Fruit fly (Drosophila melanogaster): ENCODE data around the gene CG4572.
A peak's percentile ranks its signal among the peaks of the same experiment; 100 is the strongest.

CG4572 gene

DNA sequence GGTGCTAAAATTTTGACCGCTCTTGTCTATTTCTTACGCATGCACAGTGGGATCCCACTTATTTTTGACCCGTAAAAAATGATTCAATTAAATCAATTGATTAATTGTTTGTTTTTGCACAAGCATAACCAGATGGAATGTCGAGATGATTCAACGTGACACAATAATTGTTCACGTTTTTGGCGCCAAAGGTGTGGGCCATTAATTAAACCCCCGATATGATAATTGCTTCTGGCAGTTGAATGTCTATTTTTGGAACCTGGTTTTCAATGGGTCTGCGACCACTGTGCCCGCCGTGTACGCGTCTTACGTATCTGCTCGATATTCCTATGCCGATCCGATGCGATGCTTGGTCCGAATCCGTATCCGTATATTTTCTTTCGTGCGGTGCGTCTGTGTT is 27.9 kb upstream of the CG4572 start (continued):
- peak; percentile 3 for TF ChIP-seq Bteb2 (GFP tag; optimal IDR thresholded peaks at IDR 0.05)
- 0 out of 4 replicates have a peak, but pooled peaks have one; percentile 20 for TF ChIP-seq Dll (GFP tag; IDR thresholded peaks at IDR 0.05; ENCODE audit: partially characterized antibody)
- TF ChIP-seq Myb (GFP tag; optimal IDR thresholded peaks at IDR 0.05) = peak; percentile 49
- peak; percentile 71 for TF ChIP-seq E2f1 (GFP tag; IDR thresholded peaks at IDR 0.05)
- no peak for TF ChIP-seq sqz (GFP tag; optimal IDR thresholded peaks at IDR 0.05)
- TF ChIP-seq CG6175 (GFP tag; IDR thresholded peaks at IDR 0.05) = peak; percentile 11; the same call in 1 of the 3 replicates
- no peak for TF ChIP-seq Hmx (GFP tag; optimal IDR thresholded peaks at IDR 0.05)
- TF ChIP-seq pnt (GFP tag; optimal IDR thresholded peaks at IDR 0.05) = peak; percentile 69
- TF ChIP-seq org-1 (GFP tag; optimal IDR thresholded peaks at IDR 0.05) = peak; percentile 69
- peak; percentile 49 for TF ChIP-seq CG18476 (GFP tag; optimal IDR thresholded peaks at IDR 0.05)
- TF ChIP-seq CG17612 (GFP tag; IDR thresholded peaks at IDR 0.05) = 0 out of 2 replicates have a peak, but pooled peaks have one; percentile 51
- TF ChIP-seq CG10147 (GFP tag; optimal IDR thresholded peaks at IDR 0.05) = peak; percentile 63
- TF ChIP-seq da (GFP tag; optimal IDR thresholded peaks at IDR 0.05) = no peak
- TF ChIP-seq CG12071 (GFP tag; optimal IDR thresholded peaks at IDR 0.05) = peak; percentile 78
- TF ChIP-seq CG10321 (GFP tag; IDR thresholded peaks at IDR 0.05) = no peak
- peak; percentile 59 for TF ChIP-seq CG10209 (GFP tag; optimal IDR thresholded peaks at IDR 0.05)
- no peak for TF ChIP-seq pros (GFP tag; optimal IDR thresholded peaks at IDR 0.05)
- peak; percentile 22 for TF ChIP-seq HmgZ (tag; optimal IDR thresholded peaks at IDR 0.05)
- peak; percentile 80 for TF ChIP-seq ind (GFP tag; optimal IDR thresholded peaks at IDR 0.05)
- no peak for TF ChIP-seq oc (tag; optimal IDR thresholded peaks at IDR 0.05)
- TF ChIP-seq Med (GFP tag) = peak; percentile 97
- TF ChIP-seq CG2129 (GFP tag; IDR thresholded peaks at IDR 0.05; ENCODE audit: partially characterized antibody) = no peak
- TF ChIP-seq CG12391 (tag; optimal IDR thresholded peaks at IDR 0.05) = peak; percentile 65
- no peak for TF ChIP-seq h (optimal IDR thresholded peaks at IDR 0.05)
- peak; percentile 25 for TF ChIP-seq CG3163 (GFP tag; optimal IDR thresholded peaks at IDR 0.05)
- TF ChIP-seq CG18011 (GFP tag; optimal IDR thresholded peaks at IDR 0.05) = no peak
- peak; percentile 9 for TF ChIP-seq CG7271 (tag; optimal IDR thresholded peaks at IDR 0.05)
- TF ChIP-seq CG32532 (GFP tag; IDR thresholded peaks at IDR 0.05) = peak; percentile 76
- peak; percentile 55 for TF ChIP-seq CG2120 (GFP tag; optimal IDR thresholded peaks at IDR 0.05)
- TF ChIP-seq ro (GFP tag; IDR thresholded peaks at IDR 0.05) = peak; percentile 32; the same call in 1 of the 2 replicates
- peak; percentile 67; the same call in 2 of the 3 replicates for TF ChIP-seq CG7357 (GFP tag; IDR thresholded peaks at IDR 0.05)
- TF ChIP-seq pb (GFP tag; optimal IDR thresholded peaks at IDR 0.05) = peak; percentile 74
- TF ChIP-seq CG32772 (GFP tag; IDR thresholded peaks at IDR 0.05) = peak; percentile 66
- TF ChIP-seq Hr39 (optimal IDR thresholded peaks at IDR 0.05) = no peak
- TF ChIP-seq Ets65A (GFP tag) = peak; percentile 98
- no peak for TF ChIP-seq cas (GFP tag; IDR thresholded peaks at IDR 0.05)
- TF ChIP-seq Max (GFP tag; optimal IDR thresholded peaks at IDR 0.05) = peak; percentile 31
- TF ChIP-seq knrl (GFP tag; IDR thresholded peaks at IDR 0.05; ENCODE audit: partially characterized antibody) = peak; percentile 55; the same call in 2 of the 3 replicates
- no peak for TF ChIP-seq zen (tag; optimal IDR thresholded peaks at IDR 0.05)
- no peak for TF ChIP-seq usp (GFP tag; optimal IDR thresholded peaks at IDR 0.05)
- TF ChIP-seq CG6254 (GFP tag; optimal IDR thresholded peaks at IDR 0.05) = peak; percentile 53
- TF ChIP-seq CG31365 (tag; optimal IDR thresholded peaks at IDR 0.05) = peak; percentile 37
- TF ChIP-seq Ets97D (GFP tag; optimal IDR thresholded peaks at IDR 0.05) = peak; percentile 16
- peak; percentile 58 for TF ChIP-seq CG33213 (GFP tag; optimal IDR thresholded peaks at IDR 0.05)
- TF ChIP-seq CG15269 (tag; optimal IDR thresholded peaks at IDR 0.05) = peak; percentile 74
- peak; percentile 47 for TF ChIP-seq fd64A (GFP tag; optimal IDR thresholded peaks at IDR 0.05)
- TF ChIP-seq gfzf (GFP tag; optimal IDR thresholded peaks at IDR 0.05) = no peak
- peak; percentile 32 for TF ChIP-seq CG12942 (GFP tag; optimal IDR thresholded peaks at IDR 0.05)
- peak; percentile 40; the same call in 1 of the 3 replicates for TF ChIP-seq HLH4C (GFP tag; IDR thresholded peaks at IDR 0.05; ENCODE audit: partially characterized antibody)
- peak; percentile 68 for TF ChIP-seq H15 (GFP tag; IDR thresholded peaks at IDR 0.05)
- no peak for TF ChIP-seq mld (GFP tag; IDR thresholded peaks at IDR 0.05; ENCODE audit: partially characterized antibody)
